Fruit fly (Drosophila melanogaster) whole organism, embryonic: ENCODE measurements around the gene PolD2.

Experiments
- Aef1 ChIP-seq: fragments of 200-800 bp; sonication (Bioruptor generic); IDR thresholded peaks from 3 replicates; pipeline ENCODE4 v1.3.6; 2022; ENCODE audit warnings: missing biosample characterization, missing genetic modification characterization
- Atf3 ChIP-seq: fragments of 200-800 bp; sonication (Bioruptor generic); optimal IDR thresholded peaks from 3 replicates; lab custom pipeline; 2016; ENCODE audit warnings: missing biosample characterization, missing genetic modification characterization
- Bgb ChIP-seq: fragments of 200-800 bp; sonication (Bioruptor generic); IDR thresholded peaks from 2 replicates; pipeline ENCODE4 v1.3.6; 2022; ENCODE audit warnings: missing biosample characterization, missing genetic modification characterization; ENCODE audit not compliant: partially characterized antibody
- CG10209 ChIP-seq: fragments of 200-800 bp; sonication (Bioruptor generic); optimal IDR thresholded peaks from 3 replicates; lab custom pipeline; 2017; ENCODE audit warnings: missing biosample characterization, mild to moderate bottlenecking, missing genetic modification characterization, missing genetic modification reagents
- CG10321 ChIP-seq: fragments of 200-800 bp; sonication (Bioruptor generic); IDR thresholded peaks from 2 replicates; pipeline ENCODE4 v1.3.6; 2022; ENCODE audit warnings: missing biosample characterization, missing genetic modification characterization
- CG10543 ChIP-seq: fragments of 200-800 bp; sonication (Bioruptor generic); optimal IDR thresholded peaks from 3 replicates; lab custom pipeline; 2017; ENCODE audit warnings: missing biosample characterization, mild to moderate bottlenecking, missing genetic modification characterization, moderate library complexity
- CG11093 ChIP-seq: fragments of 200-800 bp; sonication (Bioruptor generic); IDR thresholded peaks from 3 replicates; pipeline ENCODE4 v1.3.6; 2022; ENCODE audit warnings: missing biosample characterization, missing genetic modification characterization
- CG12104 ChIP-seq: fragments of 200-800 bp; sonication (Bioruptor generic); optimal IDR thresholded peaks from 3 replicates; lab custom pipeline; 2016; ENCODE audit warnings: missing biosample characterization, missing genetic modification characterization
- CG15269 ChIP-seq: fragments of 200-800 bp; sonication (Bioruptor generic); optimal IDR thresholded peaks from 2 replicates; lab custom pipeline; 2018; ENCODE audit warnings: missing biosample characterization, mild to moderate bottlenecking, missing genetic modification characterization, moderate library complexity
- CG15514 ChIP-seq: fragments of 200-800 bp; sonication (Bioruptor generic); optimal IDR thresholded peaks from 3 replicates; lab custom pipeline; 2017; ENCODE audit warnings: missing biosample characterization, missing genetic modification characterization, mild to moderate bottlenecking, moderate library complexity, missing genetic modification reagents
- CG18599 ChIP-seq: fragments of 200-800 bp; sonication (Bioruptor generic); optimal IDR thresholded peaks from 3 replicates; lab custom pipeline; 2017; ENCODE audit warnings: missing biosample characterization, missing genetic modification characterization, mild to moderate bottlenecking, moderate library complexity, missing genetic modification reagents
- CG2116 ChIP-seq: fragments of 200-800 bp; sonication (Bioruptor generic); optimal IDR thresholded peaks from 3 replicates; lab custom pipeline; 2018; ENCODE audit warnings: missing biosample characterization, mild to moderate bottlenecking, missing genetic modification characterization
- CG2889 ChIP-seq: fragments of 200-800 bp; sonication (Bioruptor generic); IDR thresholded peaks from 3 replicates; pipeline ENCODE4 v1.3.6; 2022; ENCODE audit warnings: missing biosample characterization, missing genetic modification characterization
- CG30020 ChIP-seq: fragments of 200-800 bp; optimal IDR thresholded peaks from 2 replicates; lab custom pipeline; 2019; ENCODE audit warnings: missing biosample characterization, mild to moderate bottlenecking, missing genetic modification characterization, moderate library complexity
- CG31224 ChIP-seq: fragments of 200-800 bp; sonication (Bioruptor generic); IDR thresholded peaks from 2 replicates; pipeline ENCODE4 v1.3.6; 2022; ENCODE audit warnings: missing biosample characterization, missing genetic modification characterization
- CG31388 ChIP-seq: fragments of 200-800 bp; sonication (Bioruptor generic); optimal IDR thresholded peaks from 2 replicates; lab custom pipeline; 2016; ENCODE audit warnings: missing biosample characterization, missing genetic modification characterization
- CG33557 ChIP-seq: fragments of 200-800 bp; sonication (Bioruptor generic); optimal IDR thresholded peaks from 2 replicates; lab custom pipeline; 2019; ENCODE audit warnings: missing biosample characterization, mild to moderate bottlenecking, missing genetic modification characterization, moderate library complexity
- CG4820 ChIP-seq: fragments of 200-800 bp; sonication (Bioruptor generic); optimal IDR thresholded peaks from 3 replicates; lab custom pipeline; 2016; ENCODE audit warnings: missing biosample characterization, missing genetic modification characterization
- CG8359 ChIP-seq: fragments of 200-800 bp; sonication (Bioruptor generic); optimal IDR thresholded peaks from 2 replicates; lab custom pipeline; 2017; ENCODE audit warnings: missing biosample characterization, mild to moderate bottlenecking, missing genetic modification characterization, borderline replicate concordance
- CG9215 ChIP-seq: fragments of 200-800 bp; sonication (Bioruptor generic); IDR thresholded peaks from 2 replicates; pipeline ENCODE4 v1.3.6; 2022; ENCODE audit warnings: missing biosample characterization, missing genetic modification characterization
- CG9437 ChIP-seq: fragments of 200-800 bp; sonication (Bioruptor generic); optimal IDR thresholded peaks from 2 replicates; lab custom pipeline; 2018; ENCODE audit warnings: missing biosample characterization, mild to moderate bottlenecking, missing genetic modification characterization
- Deaf1 ChIP-seq: fragments of 200-800 bp; optimal IDR thresholded peaks from 3 replicates; lab custom pipeline; 2019; ENCODE audit warnings: missing biosample characterization, mild to moderate bottlenecking, missing genetic modification characterization, moderate library complexity
- Dip2 ChIP-seq: fragments of 200-800 bp; sonication (Bioruptor generic); IDR thresholded peaks from 2 replicates; pipeline ENCODE4 v1.3.6; 2022; ENCODE audit warnings: missing biosample characterization, missing genetic modification characterization
- Dll ChIP-seq: fragments of 200-800 bp; sonication (Bioruptor generic); IDR thresholded peaks from 4 replicates; pipeline ENCODE4 v1.3.6; 2022; ENCODE audit warnings: missing biosample characterization, missing genetic modification characterization; ENCODE audit not compliant: partially characterized antibody
- Dp ChIP-seq: fragments of 200-800 bp; sonication (Bioruptor generic); optimal IDR thresholded peaks from 2 replicates; lab custom pipeline; 2018; ENCODE audit warnings: missing biosample characterization, mild to moderate bottlenecking, missing genetic modification characterization, moderate library complexity
- Dref ChIP-seq: fragments of 200-800 bp; sonication (Bioruptor generic); IDR thresholded peaks from 2 replicates; pipeline ENCODE4 v1.3.6; 2022; ENCODE audit warnings: missing biosample characterization, missing genetic modification characterization
- Drgx ChIP-seq: fragments of 200-800 bp; sonication (Bioruptor generic); IDR thresholded peaks from 2 replicates; pipeline ENCODE4 v1.3.6; 2022; ENCODE audit warnings: missing biosample characterization, missing genetic modification characterization
- E2f2 ChIP-seq: fragments of 200-800 bp; sonication (Bioruptor generic); IDR thresholded peaks from 2 replicates; pipeline ENCODE4 v1.3.6; 2022; ENCODE audit warnings: missing biosample characterization, missing genetic modification characterization
- Fer2 ChIP-seq: fragments of 200-800 bp; sonication (Bioruptor generic); optimal IDR thresholded peaks from 2 replicates; lab custom pipeline; 2018; ENCODE audit warnings: missing biosample characterization, mild to moderate bottlenecking, missing genetic modification characterization, moderate library complexity
- HLH54F ChIP-seq: fragments of 200-800 bp; sonication (Bioruptor generic); optimal IDR thresholded peaks from 3 replicates; lab custom pipeline; 2016; ENCODE audit warnings: missing biosample characterization, missing genetic modification characterization
- Hr51 ChIP-seq, 2 experiments: fragments of 200-800 bp; sonication (Bioruptor generic); optimal IDR thresholded peaks; 2 replicates in 1 of 2; 3 replicates in 1 of 2; lab custom pipeline; 2016 to 2018; ENCODE audit warnings: missing biosample characterization in 2 of 2, missing genetic modification characterization in 2 of 2, mild to moderate bottlenecking in 1 of 2, moderate library complexity in 1 of 2
- Hr78 ChIP-seq, 2 experiments: fragments of 200-800 bp in 1 of 2; fragments of >200 bp in 1 of 2; sonication (Bioruptor generic) in 1 of 2; optimal IDR thresholded peaks; 2 replicates each; lab custom pipeline; 2017 to 2019; ENCODE audit warnings: missing biosample characterization in 2 of 2, missing genetic modification characterization in 2 of 2, mild to moderate bottlenecking in 1 of 2, moderate library complexity in 1 of 2
- MESR4 ChIP-seq: fragments of 200-800 bp; sonication (Bioruptor generic); optimal IDR thresholded peaks from 2 replicates; lab custom pipeline; 2018; ENCODE audit warnings: missing biosample characterization, mild to moderate bottlenecking, missing genetic modification characterization, moderate library complexity
- NFAT ChIP-seq: fragments of 200-800 bp; sonication (Bioruptor generic); IDR thresholded peaks from 2 replicates; pipeline ENCODE4 v1.3.6; 2022; ENCODE audit warnings: missing biosample characterization, missing genetic modification characterization
- Nf-YA ChIP-seq: fragments of 200-800 bp; sonication (Bioruptor generic); IDR thresholded peaks from 2 replicates; pipeline ENCODE4 v1.3.6; 2022; ENCODE audit warnings: missing biosample characterization, missing genetic modification characterization
- Rx ChIP-seq: fragments of 200-800 bp; sonication (Bioruptor generic); IDR thresholded peaks from 2 replicates; pipeline ENCODE4 v1.3.6; 2022; ENCODE audit warnings: missing biosample characterization, missing genetic modification characterization
- Trl ChIP-seq, 3 experiments: fragments of >200 bp in 2 of 3; fragments of 200-800 bp in 1 of 3; sonication (Bioruptor generic) in 1 of 3; optimal IDR thresholded peaks; 2 replicates in 1 of 3; 3 replicates in 2 of 3; lab custom pipeline; 2016 to 2017; ENCODE audit warnings: missing biosample characterization in 1 of 3, missing genetic modification characterization in 1 of 3
- Usf ChIP-seq: fragments of 200-800 bp; sonication (Bioruptor generic); optimal IDR thresholded peaks from 2 replicates; lab custom pipeline; 2017; ENCODE audit warnings: missing genotype, missing biosample characterization, missing genetic modification characterization
- ac ChIP-seq: fragments of 200-800 bp; sonication (Bioruptor generic); optimal IDR thresholded peaks from 3 replicates; lab custom pipeline; 2017; ENCODE audit warnings: missing biosample characterization, mild to moderate bottlenecking, missing genetic modification characterization
- br ChIP-seq: fragments of >200 bp; optimal IDR thresholded peaks from 2 replicates; lab custom pipeline; 2017
- btn ChIP-seq: fragments of 200-800 bp; sonication (Bioruptor generic); optimal IDR thresholded peaks from 2 replicates; lab custom pipeline; 2016; ENCODE audit warnings: missing biosample characterization, missing genetic modification characterization
- crp ChIP-seq, 2 experiments: fragments of 200-800 bp; sonication (Bioruptor generic); optimal IDR thresholded peaks; 2 replicates in 1 of 2; 3 replicates in 1 of 2; lab custom pipeline; 2017; ENCODE audit warnings: missing biosample characterization in 2 of 2, missing genetic modification characterization in 2 of 2, mild to moderate bottlenecking in 1 of 2, moderate library complexity in 1 of 2
- dpn ChIP-seq, 2 experiments: fragments of 200-800 bp; sonication (Bioruptor generic); optimal IDR thresholded peaks; 3 replicates each; lab custom pipeline; 2016; ENCODE audit warnings: missing biosample characterization in 2 of 2, missing genetic modification characterization in 2 of 2
- fu2 ChIP-seq: fragments of 200-800 bp; sonication (Bioruptor generic); optimal IDR thresholded peaks from 2 replicates; lab custom pipeline; 2016; ENCODE audit warnings: missing biosample characterization, missing genetic modification characterization
- gfzf ChIP-seq: fragments of 200-800 bp; sonication (Bioruptor generic); optimal IDR thresholded peaks from 2 replicates; lab custom pipeline; 2016; ENCODE audit warnings: missing biosample characterization, mild to moderate bottlenecking, missing genetic modification characterization, moderate library complexity
- hb ChIP-seq: fragments of 200-800 bp; sonication (Bioruptor generic); IDR thresholded peaks from 3 replicates; pipeline ENCODE4 v1.3.6; 2022; ENCODE audit warnings: missing biosample characterization, missing genetic modification characterization; ENCODE audit not compliant: partially characterized antibody
- pnt ChIP-seq: fragments of 200-800 bp; sonication (Bioruptor generic); optimal IDR thresholded peaks from 3 replicates; lab custom pipeline; 2016; ENCODE audit warnings: missing biosample characterization, missing genetic modification characterization
- salm ChIP-seq: fragments of 200-800 bp; sonication (Bioruptor generic); optimal IDR thresholded peaks from 2 replicates; lab custom pipeline; 2018; ENCODE audit warnings: missing biosample characterization, mild to moderate bottlenecking, missing genetic modification characterization
- sd ChIP-seq: fragments of 200-800 bp; sonication (Bioruptor generic); optimal IDR thresholded peaks from 3 replicates; lab custom pipeline; 2018; ENCODE audit warnings: missing biosample characterization, mild to moderate bottlenecking, missing genetic modification characterization, moderate library complexity
- trem ChIP-seq: fragments of 200-800 bp; optimal IDR thresholded peaks from 3 replicates; lab custom pipeline; 2019; ENCODE audit warnings: missing biosample characterization, mild to moderate bottlenecking, missing genetic modification characterization, moderate library complexity
- zf30C ChIP-seq: fragments of 200-800 bp; sonication (Bioruptor generic); optimal IDR thresholded peaks from 3 replicates; lab custom pipeline; 2018; ENCODE audit warnings: missing biosample characterization, mild to moderate bottlenecking, missing genetic modification characterization

Gene PolD2

dm6 chr3L:1735603-1736002, 39.8 kb upstream of the PolD2 start, which contains the start of gene Oseg4 (continued):
- TF ChIP-seq MESR4 (GFP tag; lab: Kevin White, UChicago) (peak; percentile 1), trem (tag; lab: Kevin White, UChicago) (peak; percentile 34), Atf3 (GFP tag; lab: Kevin White, UChicago) (no peak), E2f2 (peak; percentile 72), HLH54F (no peak), Fer2 (tag; lab: Kevin White, UChicago) (no peak), dpn (GFP tag; optimal IDR thresholded peaks at IDR 0.05; lab: Kevin White, UChicago) (no peak), Rx (GFP tag; lab: Robert Waterston, UW) (no peak), CG9215 (GFP tag; lab: Robert Waterston, UW) (no peak), CG4820 (GFP tag; lab: Kevin White, UChicago) (no peak), CG30020 (tag; lab: Kevin White, UChicago) (no peak), Nf-YA (GFP tag; lab: Robert Waterston, UW) (no peak), CG10321 (GFP tag; lab: Robert Waterston, UW) (no peak), CG18599 (GFP tag; lab: Kevin White, UChicago) (no peak), Trl (optimal IDR thresholded peaks at IDR 0.05; lab: Kevin White, UChicago) (no peak), Trl (GFP tag; optimal IDR thresholded peaks at IDR 0.05; lab: Kevin White, UChicago) (no peak), NFAT (no peak), CG2889 (no peak), Usf (GFP tag; lab: Kevin White, UChicago) (no peak), CG11093 (GFP tag; lab: Robert Waterston, UW) (no peak), Hr51 (GFP tag; optimal IDR thresholded peaks at IDR 0.05; lab: Kevin White, UChicago) (no peak), CG12104 (GFP tag; lab: Kevin White, UChicago) (no peak), Bgb (GFP tag; lab: Robert Waterston, UW) (no peak), Aef1 (GFP tag; lab: Robert Waterston, UW) (no peak), br (lab: Kevin White, UChicago) (no peak), ac (GFP tag; lab: Kevin White, UChicago) (no peak), Dll (no peak), hb (no peak), CG9437 (GFP tag; lab: Kevin White, UChicago) (no peak), Hr78 (GFP tag; optimal IDR thresholded peaks at IDR 0.05; lab: Kevin White, UChicago) (no peak), CG31388 (GFP tag; lab: Kevin White, UChicago) (no peak), crp (GFP tag; optimal IDR thresholded peaks at IDR 0.05; lab: Kevin White, UChicago) (peak in 1 of 2 experiments; percentile 28), Dp (GFP tag; lab: Kevin White, UChicago) (peak; percentile 64), CG10543 (GFP tag; lab: Kevin White, UChicago) (no peak), CG31224 (no peak), CG15269 (tag; lab: Kevin White, UChicago) (no peak), CG2116 (GFP tag; lab: Kevin White, UChicago) (peak; percentile 53), pnt (GFP tag; lab: Kevin White, UChicago) (no peak), Deaf1 (tag; lab: Kevin White, UChicago) (no peak), btn (no peak), salm (no peak), CG8359 (GFP tag; lab: Kevin White, UChicago) (no peak), CG33557 (no peak), Dref (GFP tag; lab: Robert Waterston, UW) (peak; percentile 47), zf30C (no peak), gfzf (peak; percentile 28), Drgx (GFP tag; lab: Robert Waterston, UW) (no peak), CG10209 (GFP tag; lab: Kevin White, UChicago) (no peak), sd (no peak), fu2 (GFP tag; lab: Kevin White, UChicago) (no peak), Dip2 (GFP tag; lab: Robert Waterston, UW) (no peak), CG15514 (peak; percentile 0)
